Fruit fly (Drosophila melanogaster): Measurements from ENCODE around the gene CG34112.

Gene CG34112

dm6 chr3R:4387490-4387889, 6.6 kb downstream of the CG34112 start, which contains the start of gene tub (continued):
- TF ChIP-seq esg (GFP tag; conservative IDR thresholded peaks at IDR 0.05) (no peak), CG31441 (GFP tag; IDR thresholded peaks at IDR 0.05) (no peak; the same call in 1 of the 2 replicates), Bgb (GFP tag; IDR thresholded peaks at IDR 0.05; ENCODE audit: partially characterized antibody) (peak; percentile 19; the same call in 1 of the 2 replicates), ro (GFP tag; IDR thresholded peaks at IDR 0.05) (no peak), MBD-R2 (GFP tag; IDR thresholded peaks at IDR 0.05) (peak; percentile 94), Myb (GFP tag; optimal IDR thresholded peaks at IDR 0.05) (peak; percentile 36), Fer1 (GFP tag; optimal IDR thresholded peaks at IDR 0.05) (peak; percentile 16), Hmr (GFP tag; optimal IDR thresholded peaks at IDR 0.05) (no peak), Med (GFP tag) (peak; percentile 89), sob (GFP tag; IDR thresholded peaks at IDR 0.05) (no peak; the same call in 1 of the 2 replicates), Ets97D (GFP tag; optimal IDR thresholded peaks at IDR 0.05) (peak; percentile 66), CG11723 (GFP tag; optimal IDR thresholded peaks at IDR 0.05) (no peak), mam (GFP tag; optimal IDR thresholded peaks at IDR 0.05) (peak; percentile 37), Oaz (GFP tag; IDR thresholded peaks at IDR 0.05) (no peak), CG7556 (GFP tag; optimal IDR thresholded peaks at IDR 0.05) (peak; percentile 6), tx (GFP tag; optimal IDR thresholded peaks at IDR 0.05) (no peak), CG11696 (GFP tag; IDR thresholded peaks at IDR 0.05) (no peak), phol (tag; optimal IDR thresholded peaks at IDR 0.05) (peak; percentile 91), CG12659 (GFP tag; optimal IDR thresholded peaks at IDR 0.05) (peak; percentile 84), ken (GFP tag; IDR thresholded peaks at IDR 0.05) (no peak; the same call in 2 of the 3 replicates), sug (tag; optimal IDR thresholded peaks at IDR 0.05) (peak; percentile 53), Atf3 (GFP tag; optimal IDR thresholded peaks at IDR 0.05) (no peak), Pdp1 (GFP tag; optimal IDR thresholded peaks at IDR 0.05) (peak; percentile 24 to 87), NC2α (GFP tag; optimal IDR thresholded peaks at IDR 0.05) (no peak), Xrp1 (GFP tag; IDR thresholded peaks at IDR 0.05) (peak; percentile 34), kah (GFP tag; optimal IDR thresholded peaks at IDR 0.05) (no peak), pnt (GFP tag; optimal IDR thresholded peaks at IDR 0.05) (no peak), HmgD (GFP tag; optimal IDR thresholded peaks at IDR 0.05) (peak; percentile 67), CG16813 (GFP tag; IDR thresholded peaks at IDR 0.05; ENCODE audit: partially characterized antibody) (no peak), Rfx (GFP tag; IDR thresholded peaks at IDR 0.05) (peak; percentile 66), cwo (GFP tag; optimal IDR thresholded peaks at IDR 0.05) (no peak), slbo (GFP tag; IDR thresholded peaks at IDR 0.05) (peak; percentile 66), CG6854 (GFP tag; optimal IDR thresholded peaks at IDR 0.05) (no peak), Dip3 (GFP tag; optimal IDR thresholded peaks at IDR 0.05) (peak; percentile 16), CG13424 (tag; optimal IDR thresholded peaks at IDR 0.05) (peak; percentile 24), Deaf1 (tag; optimal IDR thresholded peaks at IDR 0.05) (no peak), lbe (GFP tag; optimal IDR thresholded peaks at IDR 0.05) (no peak), CG4282 (GFP tag; optimal IDR thresholded peaks at IDR 0.05) (no peak), Oli (tag; optimal IDR thresholded peaks at IDR 0.05) (no peak), crol (GFP tag; IDR thresholded peaks at IDR 0.05) (no peak), exex (tag; optimal IDR thresholded peaks at IDR 0.05) (no peak), gro (GFP tag; optimal IDR thresholded peaks at IDR 0.05) (peak; percentile 31), HHEX (GFP tag; optimal IDR thresholded peaks at IDR 0.05) (no peak), Atf-2 (GFP tag; optimal IDR thresholded peaks at IDR 0.05) (no peak), CG1792 (GFP tag; optimal IDR thresholded peaks at IDR 0.05) (no peak), CG1024 (GFP tag; IDR thresholded peaks at IDR 0.05) (peak; percentile 50; the same call in 1 of the 2 replicates), cad (GFP tag; optimal IDR thresholded peaks at IDR 0.05) (no peak), CG17912 (GFP tag; optimal IDR thresholded peaks at IDR 0.05) (no peak), psq (GFP tag; optimal IDR thresholded peaks at IDR 0.05) (peak; percentile 32), ewg (GFP tag; optimal IDR thresholded peaks at IDR 0.05) (peak; percentile 35), dmrt99B (tag; optimal IDR thresholded peaks at IDR 0.05) (no peak), lab (GFP tag; optimal IDR thresholded peaks at IDR 0.05) (no peak)
